Fruit fly (Drosophila melanogaster) whole organism, embryonic: Measurements from ENCODE around the gene CG4438.
A peak's percentile ranks its signal among the peaks of the same experiment; 100 is the strongest.

Source experiments
- CG10654 ChIP-seq: fragments of 200-800 bp; sonication (Bioruptor generic); optimal IDR thresholded peaks from 2 replicates; lab custom pipeline; 2016; ENCODE audit warnings: missing biosample characterization, missing genetic modification characterization
- CG11504 ChIP-seq: fragments of 200-800 bp; sonication (Bioruptor generic); optimal IDR thresholded peaks from 3 replicates; lab custom pipeline; 2019; ENCODE audit warnings: missing biosample characterization, mild to moderate bottlenecking, missing genetic modification characterization, moderate library complexity
- CG1233 ChIP-seq: fragments of 200-800 bp; sonication (Bioruptor generic); optimal IDR thresholded peaks from 4 replicates; lab custom pipeline; 2018; ENCODE audit warnings: missing biosample characterization, mild to moderate bottlenecking, missing genetic modification characterization
- CG15514 ChIP-seq: fragments of 200-800 bp; sonication (Bioruptor generic); optimal IDR thresholded peaks from 3 replicates; lab custom pipeline; 2017; ENCODE audit warnings: missing biosample characterization, missing genetic modification characterization, mild to moderate bottlenecking, moderate library complexity, missing genetic modification reagents
- CG1647 ChIP-seq: fragments of 200-800 bp; sonication (Bioruptor generic); optimal IDR thresholded peaks from 3 replicates; lab custom pipeline; 2016; ENCODE audit warnings: missing biosample characterization, missing genetic modification characterization
- CG17359 ChIP-seq: fragments of 200-800 bp; sonication (Bioruptor generic); optimal IDR thresholded peaks from 3 replicates; lab custom pipeline; 2018; ENCODE audit warnings: missing biosample characterization, mild to moderate bottlenecking, missing genetic modification characterization, moderate library complexity
- CG17568 ChIP-seq: fragments of 200-800 bp; sonication (Bioruptor generic); optimal IDR thresholded peaks from 2 replicates; lab custom pipeline; 2018; ENCODE audit warnings: missing biosample characterization, mild to moderate bottlenecking, missing genetic modification characterization, moderate library complexity
- CG17829 ChIP-seq: fragments of 200-800 bp; optimal IDR thresholded peaks from 2 replicates; lab custom pipeline; 2019; ENCODE audit warnings: missing biosample characterization, mild to moderate bottlenecking, missing genetic modification characterization, moderate library complexity
- CG1792 ChIP-seq: fragments of 200-800 bp; sonication (Bioruptor generic); optimal IDR thresholded peaks from 2 replicates; lab custom pipeline; 2016; ENCODE audit warnings: missing biosample characterization, missing genetic modification characterization
- CG2116 ChIP-seq: fragments of 200-800 bp; sonication (Bioruptor generic); optimal IDR thresholded peaks from 3 replicates; lab custom pipeline; 2018; ENCODE audit warnings: missing biosample characterization, mild to moderate bottlenecking, missing genetic modification characterization
- CG2678 ChIP-seq: fragments of 200-800 bp; sonication (Bioruptor generic); optimal IDR thresholded peaks from 3 replicates; lab custom pipeline; 2019; ENCODE audit warnings: missing biosample characterization, mild to moderate bottlenecking, missing genetic modification characterization, moderate library complexity
- CG31441 ChIP-seq: fragments of 200-800 bp; sonication (Bioruptor generic); IDR thresholded peaks from 2 replicates; pipeline ENCODE4 v1.3.6; 2022; ENCODE audit warnings: missing biosample characterization, missing genetic modification characterization
- CG4282 ChIP-seq: fragments of 200-800 bp; sonication (Bioruptor generic); optimal IDR thresholded peaks from 2 replicates; lab custom pipeline; 2016; ENCODE audit warnings: missing biosample characterization, missing genetic modification characterization
- CG4854 ChIP-seq: fragments of 200-800 bp; sonication (Bioruptor generic); optimal IDR thresholded peaks from 2 replicates; lab custom pipeline; 2016; ENCODE audit warnings: missing biosample characterization, missing genetic modification characterization, inconsistent platforms
- CG5245 ChIP-seq: fragments of 200-800 bp; sonication (Bioruptor generic); optimal IDR thresholded peaks from 3 replicates; lab custom pipeline; 2016; ENCODE audit warnings: missing biosample characterization, missing genetic modification characterization
- CG6175 ChIP-seq: fragments of 200-800 bp; sonication (Bioruptor generic); IDR thresholded peaks from 3 replicates; pipeline ENCODE4 v1.3.6; 2022; ENCODE audit warnings: missing biosample characterization, missing genetic modification characterization
- CG7357 ChIP-seq: fragments of 200-800 bp; sonication (Bioruptor generic); IDR thresholded peaks from 3 replicates; pipeline ENCODE4 v1.3.6; 2022; ENCODE audit warnings: missing biosample characterization, missing genetic modification characterization
- Dp ChIP-seq: fragments of 200-800 bp; sonication (Bioruptor generic); optimal IDR thresholded peaks from 2 replicates; lab custom pipeline; 2018; ENCODE audit warnings: missing biosample characterization, mild to moderate bottlenecking, missing genetic modification characterization, moderate library complexity
- H15 ChIP-seq: fragments of 200-800 bp; sonication (Bioruptor generic); IDR thresholded peaks from 3 replicates; pipeline ENCODE4 v1.3.6; 2022; ENCODE audit warnings: missing biosample characterization, missing genetic modification characterization
- HHEX ChIP-seq: fragments of 200-800 bp; sonication (Bioruptor generic); optimal IDR thresholded peaks from 3 replicates; lab custom pipeline; 2017; ENCODE audit warnings: missing biosample characterization, mild to moderate bottlenecking, missing genetic modification characterization, missing genetic modification reagents
- HLH54F ChIP-seq: fragments of 200-800 bp; sonication (Bioruptor generic); optimal IDR thresholded peaks from 3 replicates; lab custom pipeline; 2016; ENCODE audit warnings: missing biosample characterization, missing genetic modification characterization
- HmgZ ChIP-seq: fragments of 200-800 bp; sonication (Bioruptor generic); optimal IDR thresholded peaks from 2 replicates; lab custom pipeline; 2018; ENCODE audit warnings: missing biosample characterization, mild to moderate bottlenecking, missing genetic modification characterization
- Jarid2 ChIP-seq: fragments of 200-800 bp; sonication (Bioruptor generic); optimal IDR thresholded peaks from 3 replicates; lab custom pipeline; 2017; ENCODE audit warnings: mild to moderate bottlenecking, missing biosample characterization, missing genetic modification reagents, missing genetic modification characterization
- Max ChIP-seq: fragments of 200-800 bp; sonication (Bioruptor generic); optimal IDR thresholded peaks from 2 replicates; lab custom pipeline; 2016; ENCODE audit warnings: missing biosample characterization, mild to moderate bottlenecking, missing genetic modification characterization
- Ravus ChIP-seq: fragments of 200-800 bp; sonication (Bioruptor generic); IDR thresholded peaks from 2 replicates; pipeline ENCODE4 v1.3.6; 2022; ENCODE audit warnings: missing biosample characterization, missing genetic modification characterization
- Sry-β ChIP-seq: fragments of 200-800 bp; sonication (Bioruptor generic); optimal IDR thresholded peaks from 2 replicates; lab custom pipeline; 2018; ENCODE audit warnings: missing biosample characterization, mild to moderate bottlenecking, missing genetic modification characterization, moderate library complexity
- Sry-δ ChIP-seq: fragments of 200-800 bp; sonication (Bioruptor generic); optimal IDR thresholded peaks from 2 replicates; lab custom pipeline; 2016; ENCODE audit warnings: missing biosample characterization, missing genetic modification characterization
- Trl ChIP-seq, 3 experiments: fragments of >200 bp in 2 of 3; fragments of 200-800 bp in 1 of 3; sonication (Bioruptor generic) in 1 of 3; optimal IDR thresholded peaks; 2 replicates in 1 of 3; 3 replicates in 2 of 3; lab custom pipeline; 2016 to 2017; ENCODE audit warnings: missing biosample characterization in 1 of 3, missing genetic modification characterization in 1 of 3
- az2 ChIP-seq: fragments of 200-800 bp; sonication (Bioruptor generic); optimal IDR thresholded peaks from 3 replicates; lab custom pipeline; 2016; ENCODE audit warnings: missing biosample characterization, missing genetic modification characterization
- corto ChIP-seq: fragments of 200-800 bp; sonication (Bioruptor generic); optimal IDR thresholded peaks from 2 replicates; lab custom pipeline; 2016; ENCODE audit warnings: missing biosample characterization, mild to moderate bottlenecking, missing genetic modification characterization, moderate library complexity
- crp ChIP-seq, 2 experiments: fragments of 200-800 bp; sonication (Bioruptor generic); optimal IDR thresholded peaks; 2 replicates in 1 of 2; 3 replicates in 1 of 2; lab custom pipeline; 2017; ENCODE audit warnings: missing biosample characterization in 2 of 2, missing genetic modification characterization in 2 of 2, mild to moderate bottlenecking in 1 of 2, moderate library complexity in 1 of 2
- danr ChIP-seq: fragments of 200-800 bp; sonication (Bioruptor generic); IDR thresholded peaks from 2 replicates; pipeline ENCODE4 v1.3.6; 2022; ENCODE audit warnings: missing biosample characterization, missing genetic modification characterization
- eve ChIP-seq, 2 experiments: fragments of >200 bp; optimal IDR thresholded peaks; 2 replicates each; lab custom pipeline; 2017; ENCODE audit warnings: missing biosample characterization in 2 of 2, missing genetic modification characterization in 2 of 2
- gfzf ChIP-seq: fragments of 200-800 bp; sonication (Bioruptor generic); optimal IDR thresholded peaks from 2 replicates; lab custom pipeline; 2016; ENCODE audit warnings: missing biosample characterization, mild to moderate bottlenecking, missing genetic modification characterization, moderate library complexity
- gro ChIP-seq: fragments of 200-800 bp; sonication (Bioruptor generic); optimal IDR thresholded peaks from 2 replicates; lab custom pipeline; 2016; ENCODE audit warnings: missing biosample characterization, missing genetic modification characterization
- ham ChIP-seq: fragments of 200-800 bp; sonication (Bioruptor generic); IDR thresholded peaks from 2 replicates; pipeline ENCODE4 v1.3.6; 2022; ENCODE audit warnings: missing biosample characterization, missing genetic modification characterization
- klu ChIP-seq: fragments of 200-800 bp; sonication (Bioruptor generic); IDR thresholded peaks from 2 replicates; pipeline ENCODE4 v1.3.6; 2022; ENCODE audit warnings: missing biosample characterization, missing genetic modification characterization
- nau ChIP-seq: fragments of 200-800 bp; sonication (Bioruptor generic); optimal IDR thresholded peaks from 3 replicates; lab custom pipeline; 2017; ENCODE audit warnings: missing biosample characterization, mild to moderate bottlenecking, missing genetic modification characterization, missing genetic modification reagents
- onecut ChIP-seq: fragments of 200-800 bp; sonication (Bioruptor generic); IDR thresholded peaks from 2 replicates; pipeline ENCODE4 v1.3.6; 2022; ENCODE audit warnings: missing biosample characterization, missing genetic modification characterization
- pfk ChIP-seq: fragments of 200-800 bp; sonication (Bioruptor generic); optimal IDR thresholded peaks from 2 replicates; lab custom pipeline; 2018; ENCODE audit warnings: missing biosample characterization, mild to moderate bottlenecking, missing genetic modification characterization, moderate library complexity
- pho ChIP-seq: fragments of 200-800 bp; sonication (Bioruptor generic); optimal IDR thresholded peaks from 2 replicates; lab custom pipeline; 2016; ENCODE audit warnings: missing biosample characterization, missing genetic modification characterization
- pum ChIP-seq: fragments of 200-800 bp; sonication (Bioruptor generic); optimal IDR thresholded peaks from 2 replicates; lab custom pipeline; 2016; ENCODE audit warnings: missing biosample characterization, missing genetic modification characterization
- ranshi ChIP-seq: fragments of 200-800 bp; sonication (Bioruptor generic); IDR thresholded peaks from 2 replicates; pipeline ENCODE4 v1.3.6; 2022; ENCODE audit warnings: missing biosample characterization, missing genetic modification characterization
- ro ChIP-seq: fragments of 200-800 bp; sonication (Bioruptor generic); IDR thresholded peaks from 2 replicates; pipeline ENCODE4 v1.3.6; 2022; ENCODE audit warnings: missing biosample characterization, missing genetic modification characterization
- sqz ChIP-seq: fragments of 200-800 bp; sonication (Bioruptor generic); optimal IDR thresholded peaks from 3 replicates; lab custom pipeline; 2018; ENCODE audit warnings: missing biosample characterization, mild to moderate bottlenecking, missing genetic modification characterization
- sr ChIP-seq: fragments of 200-800 bp; sonication (Bioruptor generic); IDR thresholded peaks from 3 replicates; pipeline ENCODE4 v1.3.6; 2022; ENCODE audit warnings: missing biosample characterization, missing genetic modification characterization
- tin ChIP-seq: fragments of 200-800 bp; sonication (Bioruptor generic); optimal IDR thresholded peaks from 3 replicates; lab custom pipeline; 2016; ENCODE audit warnings: missing biosample characterization, missing genetic modification characterization
- twi ChIP-seq: fragments of 200-800 bp; optimal IDR thresholded peaks from 2 replicates; lab custom pipeline; 2019; ENCODE audit warnings: missing biosample characterization, mild to moderate bottlenecking, missing genetic modification characterization, moderate library complexity
- unpg ChIP-seq: fragments of 200-800 bp; sonication (Bioruptor generic); optimal IDR thresholded peaks from 3 replicates; lab custom pipeline; 2018; ENCODE audit warnings: missing biosample characterization, mild to moderate bottlenecking, missing genetic modification characterization, moderate library complexity

CG4438 gene

DNA sequence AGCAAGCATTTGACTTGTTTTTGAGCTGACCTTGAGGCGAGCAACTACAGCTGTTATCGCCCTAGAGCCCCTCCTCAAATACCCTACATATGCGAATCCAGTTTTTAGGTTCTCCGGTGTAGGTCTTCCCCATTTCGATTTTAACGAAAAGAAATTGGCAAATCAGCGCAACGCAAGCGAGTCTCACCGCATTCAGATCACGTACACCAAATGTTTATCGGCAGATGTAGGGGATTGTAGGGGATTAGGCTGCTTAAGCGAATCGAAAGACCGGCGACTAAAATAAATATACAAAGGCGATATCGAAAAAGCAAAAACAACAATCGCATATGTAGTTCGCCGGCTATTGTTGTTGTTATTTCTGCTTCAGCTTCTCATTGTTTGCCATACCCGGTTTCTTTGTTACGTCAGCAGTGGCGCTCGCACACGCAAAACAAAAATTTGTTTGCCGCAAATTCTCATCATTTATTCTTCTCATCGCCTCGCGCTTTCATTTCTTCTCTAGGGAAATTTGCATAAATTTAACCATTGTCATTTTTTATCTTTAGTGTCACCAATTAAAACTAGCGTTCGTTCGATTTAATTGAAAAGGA is 9.7 kb downstream of the CG4438 start (continued):
- TF ChIP-seq crp (GFP tag; optimal IDR thresholded peaks at IDR 0.05; lab: Kevin White, UChicago) (peak in 1 of 2 experiments; percentile 14), danr (peak; percentile 52; the same call in 1 of the 2 replicates), CG31441 (GFP tag; lab: Robert Waterston, UW) (0 out of 2 replicates have a peak, but pooled peaks have one; percentile 19), tin (GFP tag; lab: Kevin White, UChicago) (peak; percentile 54), CG5245 (peak; percentile 15), gfzf (no peak), CG10654 (GFP tag; lab: Kevin White, UChicago) (peak; percentile 46), az2 (GFP tag; lab: Kevin White, UChicago) (peak; percentile 52), unpg (GFP tag; lab: Kevin White, UChicago) (peak; percentile 76), Sry-β (GFP tag; lab: Kevin White, UChicago) (no peak), ham (GFP tag; lab: Robert Waterston, UW) (no peak), nau (GFP tag; lab: Kevin White, UChicago) (peak; percentile 29), pho (GFP tag; lab: Kevin White, UChicago) (peak; percentile 80), ro (GFP tag; lab: Robert Waterston, UW) (peak; percentile 26; the same call in 1 of the 2 replicates), H15 (GFP tag; lab: Robert Waterston, UW) (peak; percentile 49; the same call in 1 of the 3 replicates), CG17829 (tag; lab: Kevin White, UChicago) (peak; percentile 6), pfk (GFP tag; lab: Kevin White, UChicago) (no peak), CG1233 (GFP tag; lab: Kevin White, UChicago) (peak; percentile 40), CG4854 (GFP tag; lab: Kevin White, UChicago) (peak; percentile 44), Dp (GFP tag; lab: Kevin White, UChicago) (no peak), HLH54F (GFP tag; lab: Kevin White, UChicago) (peak; percentile 82), CG1647 (GFP tag; lab: Kevin White, UChicago) (peak; percentile 53), gro (peak; percentile 84), eve (GFP tag; optimal IDR thresholded peaks at IDR 0.05; lab: Kevin White, UChicago) (peak in 1 of 2 experiments; percentile 31), Trl (optimal IDR thresholded peaks at IDR 0.05; lab: Kevin White, UChicago) (no peak), Trl (GFP tag; optimal IDR thresholded peaks at IDR 0.05; lab: Kevin White, UChicago) (peak; percentile 89), CG1792 (GFP tag; lab: Kevin White, UChicago) (peak; percentile 64), ranshi (GFP tag; lab: Robert Waterston, UW) (peak; percentile 72), onecut (GFP tag; lab: Robert Waterston, UW) (no peak), CG17568 (peak; percentile 24), corto (GFP tag; lab: Kevin White, UChicago) (peak; percentile 75), sqz (GFP tag; lab: Kevin White, UChicago) (no peak), Ravus (GFP tag; lab: Robert Waterston, UW) (no peak; the same call in 1 of the 2 replicates), Jarid2 (GFP tag; lab: Kevin White, UChicago) (no peak), CG2116 (GFP tag; lab: Kevin White, UChicago) (peak; percentile 1), CG4282 (GFP tag; lab: Kevin White, UChicago) (peak; percentile 44), HHEX (peak; percentile 60), twi (tag; lab: Kevin White, UChicago) (no peak), CG15514 (GFP tag; lab: Kevin White, UChicago) (peak; percentile 66), CG2678 (peak; percentile 75), CG11504 (tag; lab: Kevin White, UChicago) (peak; percentile 67), CG7357 (GFP tag; lab: Robert Waterston, UW) (peak; percentile 69), klu (GFP tag; lab: Robert Waterston, UW) (peak; percentile 44; the same call in 1 of the 2 replicates), Max (GFP tag; lab: Kevin White, UChicago) (peak; percentile 40), CG6175 (peak; percentile 51; the same call in 1 of the 3 replicates), pum (peak; percentile 59), HmgZ (tag; lab: Kevin White, UChicago) (peak; percentile 64), CG17359 (tag; lab: Kevin White, UChicago) (peak; percentile 43), Sry-δ (GFP tag; lab: Kevin White, UChicago) (peak; percentile 18), sr (GFP tag; lab: Robert Waterston, UW) (no peak)
